Fruit fly (Drosophila melanogaster): ENCODE results near the gene Gr98a.
A peak's percentile ranks its signal among the peaks of the same experiment; 100 is the strongest.

Gr98a gene

dm6 chr3R:27478375-27478774 is 9.4 kb upstream of the Gr98a start, which contains the start of gene Cyp6a18:
Gene Cyp6a18 (plus strand): TSS chr3R:27478675.
- TF ChIP-seq HLH106 (tag; optimal IDR thresholded peaks at IDR 0.05) (no peak), Vsx2 (GFP tag; optimal IDR thresholded peaks at IDR 0.05; ENCODE audit: partially characterized antibody) (no peak), dl (GFP tag; optimal IDR thresholded peaks at IDR 0.05; ENCODE audit: insufficient read depth in 1 of 2, partially characterized antibody in 2 of 2) (no peak)

- no peak for TF ChIP-seq h (GFP tag; optimal IDR thresholded peaks at IDR 0.05)
- no peak for TF ChIP-seq Hr83 (GFP tag; optimal IDR thresholded peaks at IDR 0.05; ENCODE audit: poor library complexity, severe bottlenecking)
These were observed 9.9 kb downstream of the Gr98a start for dm6 chr3R:27497616-27498015.

dm6 chr3R:27501938-27502337 is 14.2 kb downstream of the Gr98a start, which contains the start of gene CG43139:
Gene CG43139 (minus strand): TSS chr3R:27502025.
- TF ChIP-seq Dif (GFP tag; optimal IDR thresholded peaks at IDR 0.05; ENCODE audit: partially characterized antibody) (no peak), Rel (GFP tag; optimal IDR thresholded peaks at IDR 0.05) (no peak), Rel (tag; optimal IDR thresholded peaks at IDR 0.05) (no peak), dl (GFP tag; optimal IDR thresholded peaks at IDR 0.05; ENCODE audit: insufficient read depth in 1 of 2, partially characterized antibody in 2 of 2) (no peak), Hr83 (GFP tag; optimal IDR thresholded peaks at IDR 0.05; ENCODE audit: poor library complexity, severe bottlenecking) (peak; percentile 76), Mio (GFP tag; optimal IDR thresholded peaks at IDR 0.05) (no peak), fru (GFP tag; optimal IDR thresholded peaks at IDR 0.05) (no peak), pan (optimal IDR thresholded peaks at IDR 0.05) (no peak), GATAd (GFP tag; optimal IDR thresholded peaks at IDR 0.05) (no peak), h (GFP tag; optimal IDR thresholded peaks at IDR 0.05) (peak; percentile 53), Hr78 (GFP tag; optimal IDR thresholded peaks at IDR 0.05) (no peak), rgr (GFP tag; optimal IDR thresholded peaks at IDR 0.05) (peak; percentile 53), Jra (GFP tag; optimal IDR thresholded peaks at IDR 0.05) (no peak), Hnf4 (GFP tag; optimal IDR thresholded peaks at IDR 0.05) (no peak), Dfd (GFP tag; optimal IDR thresholded peaks at IDR 0.05) (no peak), tai (GFP tag; optimal IDR thresholded peaks at IDR 0.05) (no peak), br (GFP tag; optimal IDR thresholded peaks at IDR 0.05) (no peak), Abd-B (GFP tag; optimal IDR thresholded peaks at IDR 0.05) (no peak), OdsH (GFP tag; optimal IDR thresholded peaks at IDR 0.05) (peak; percentile 39), Sp1 (GFP tag; optimal IDR thresholded peaks at IDR 0.05) (no peak), sv (GFP tag; optimal IDR thresholded peaks at IDR 0.05) (no peak), ey (GFP tag; optimal IDR thresholded peaks at IDR 0.05) (no peak), usp (GFP tag; optimal IDR thresholded peaks at IDR 0.05) (no peak)

- TF ChIP-seq brk (GFP tag; optimal IDR thresholded peaks at IDR 0.05), result no peak
- no peak for TF ChIP-seq dsf (GFP tag; optimal IDR thresholded peaks at IDR 0.05; ENCODE audit: borderline replicate concordance)
- no peak for TF ChIP-seq CG32264 (GFP tag; optimal IDR thresholded peaks at IDR 0.05)
- TF ChIP-seq Myc (optimal IDR thresholded peaks at IDR 0.05), result no peak
- no peak for TF ChIP-seq woc (GFP tag; optimal IDR thresholded peaks at IDR 0.05)
- TF ChIP-seq lola (GFP tag; optimal IDR thresholded peaks at IDR 0.05), result no peak
- no peak for TF ChIP-seq ey (GFP tag; optimal IDR thresholded peaks at IDR 0.05)
- no peak for TF ChIP-seq sage (GFP tag; optimal IDR thresholded peaks at IDR 0.05)
- no peak for TF ChIP-seq br (GFP tag; optimal IDR thresholded peaks at IDR 0.05)
- no peak for TF ChIP-seq Mio (GFP tag; optimal IDR thresholded peaks at IDR 0.05)
These were observed 15.1 kb downstream of the Gr98a start, which contains the start of gene CG5402 for dm6 chr3R:27502856-27503255. Gene CG5402 (minus strand): TSS chr3R:27502956.

- TF ChIP-seq jim (GFP tag; optimal IDR thresholded peaks at IDR 0.05) (no peak), psq (GFP tag; optimal IDR thresholded peaks at IDR 0.05) (no peak), N (GFP tag; optimal IDR thresholded peaks at IDR 0.05) (no peak), Rel (GFP tag; optimal IDR thresholded peaks at IDR 0.05) (no peak), Rel (tag; optimal IDR thresholded peaks at IDR 0.05) (no peak), Hr83 (GFP tag; optimal IDR thresholded peaks at IDR 0.05; ENCODE audit: poor library complexity, severe bottlenecking) (no peak), foxo (GFP tag; optimal IDR thresholded peaks at IDR 0.05) (no peak), Vsx2 (GFP tag; optimal IDR thresholded peaks at IDR 0.05; ENCODE audit: partially characterized antibody) (no peak), Jra (GFP tag; optimal IDR thresholded peaks at IDR 0.05) (no peak), HLH106 (tag; optimal IDR thresholded peaks at IDR 0.05) (no peak), h (GFP tag; optimal IDR thresholded peaks at IDR 0.05) (no peak)
These were observed 29.4 kb downstream of the Gr98a start, which contains the start of gene CG13972 for dm6 chr3R:27517157-27517556. Gene CG13972 (minus strand): TSS chr3R:27517257.
